Worm (Caenorhabditis elegans): ENCODE measurements around the gene nipa-1.

Gene nipa-1

DNA sequence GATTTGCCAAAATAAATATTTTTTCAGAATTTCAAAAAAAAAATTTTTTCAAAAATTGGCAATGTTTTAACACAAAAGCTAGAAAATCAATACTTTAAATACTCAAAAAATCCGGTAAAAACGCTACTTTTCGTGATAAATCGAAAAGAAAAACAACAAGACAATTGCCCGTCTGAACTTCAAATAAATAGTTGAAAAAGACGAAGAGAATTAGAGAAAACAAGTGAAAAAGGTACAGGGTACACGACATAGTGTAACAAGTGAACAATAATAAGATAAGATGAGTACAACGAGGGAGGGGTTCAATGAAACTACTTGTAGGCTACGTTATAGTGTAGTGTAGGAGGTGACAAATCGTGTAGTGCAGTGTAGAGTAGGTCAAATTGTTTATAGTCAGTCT lies 22.4 kb downstream of the nipa-1 start:
- TF ChIP-seq tab-1 (GFP tag; IDR thresholded peaks at IDR 0.05) = no peak
- TF ChIP-seq flt-1 (GFP tag; IDR thresholded peaks at IDR 0.05) = no peak
- no peak for TF ChIP-seq T22C8.4 (GFP tag; IDR thresholded peaks at IDR 0.05)
- no peak for TF ChIP-seq klf-2 (GFP tag; conservative IDR thresholded peaks at IDR 0.05)
- TF ChIP-seq ztf-29 (GFP tag; IDR thresholded peaks at IDR 0.05) = no peak
- no peak for TF ChIP-seq med-1 (GFP tag; optimal IDR thresholded peaks at IDR 0.05; ENCODE audit: insufficient read depth)
- no peak for TF ChIP-seq ref-1 (GFP tag; conservative IDR thresholded peaks at IDR 0.05)
- TF ChIP-seq ztf-23 (GFP tag; IDR thresholded peaks at IDR 0.05) = no peak
- TF ChIP-seq cog-1 (tag; optimal IDR thresholded peaks at IDR 0.05) = no peak

- TF ChIP-seq tab-1 (GFP tag; IDR thresholded peaks at IDR 0.05) = no peak
- TF ChIP-seq cog-1 (tag; optimal IDR thresholded peaks at IDR 0.05) = no peak
- no peak for TF ChIP-seq med-1 (GFP tag; optimal IDR thresholded peaks at IDR 0.05; ENCODE audit: insufficient read depth)
- TF ChIP-seq klf-2 (GFP tag; conservative IDR thresholded peaks at IDR 0.05) = no peak
- no peak for TF ChIP-seq ref-1 (GFP tag; conservative IDR thresholded peaks at IDR 0.05)
- no peak for TF ChIP-seq ztf-29 (GFP tag; IDR thresholded peaks at IDR 0.05)
- no peak for TF ChIP-seq T22C8.4 (GFP tag; IDR thresholded peaks at IDR 0.05)
- no peak for TF ChIP-seq ztf-23 (GFP tag; IDR thresholded peaks at IDR 0.05)
- no peak for TF ChIP-seq flt-1 (GFP tag; IDR thresholded peaks at IDR 0.05)
Observed at ce11 chrIII:3103905-3104360, 23.0 kb downstream of the nipa-1 start, which contains the start of gene Y53G8B.2. Gene Y53G8B.2, minus strand, starts transcription at chrIII:3103955.

ce11 chrIII:3100593-3101270 lies 26.2 kb downstream of the nipa-1 start:
- no peak for TF ChIP-seq T22C8.4 (GFP tag; IDR thresholded peaks at IDR 0.05)
- no peak for TF ChIP-seq ztf-29 (GFP tag; IDR thresholded peaks at IDR 0.05)
- TF ChIP-seq ref-1 (GFP tag; conservative IDR thresholded peaks at IDR 0.05) = no peak
- TF ChIP-seq klf-2 (GFP tag; conservative IDR thresholded peaks at IDR 0.05) = no peak
- no peak for TF ChIP-seq tab-1 (GFP tag; IDR thresholded peaks at IDR 0.05)
- TF ChIP-seq med-1 (GFP tag; optimal IDR thresholded peaks at IDR 0.05; ENCODE audit: insufficient read depth) = no peak
- TF ChIP-seq ztf-23 (GFP tag; IDR thresholded peaks at IDR 0.05) = no peak
- no peak for TF ChIP-seq flt-1 (GFP tag; IDR thresholded peaks at IDR 0.05)
- TF ChIP-seq cog-1 (tag; optimal IDR thresholded peaks at IDR 0.05) = no peak

ce11 chrIII:3100124-3100523 lies 26.8 kb downstream of the nipa-1 start:
- TF ChIP-seq cog-1 (tag; optimal IDR thresholded peaks at IDR 0.05) (no peak), ref-1 (GFP tag; conservative IDR thresholded peaks at IDR 0.05) (no peak), klf-2 (GFP tag; conservative IDR thresholded peaks at IDR 0.05) (no peak), med-1 (GFP tag; optimal IDR thresholded peaks at IDR 0.05; ENCODE audit: insufficient read depth) (no peak), T22C8.4 (GFP tag; IDR thresholded peaks at IDR 0.05) (peak; percentile 83), tab-1 (GFP tag; IDR thresholded peaks at IDR 0.05) (no peak)

- TF ChIP-seq ztf-29 (GFP tag; IDR thresholded peaks at IDR 0.05) = no peak
- no peak for TF ChIP-seq T22C8.4 (GFP tag; IDR thresholded peaks at IDR 0.05)
- no peak for TF ChIP-seq ztf-23 (GFP tag; IDR thresholded peaks at IDR 0.05)
- no peak for TF ChIP-seq med-1 (GFP tag; optimal IDR thresholded peaks at IDR 0.05; ENCODE audit: insufficient read depth)
- TF ChIP-seq ref-1 (GFP tag; conservative IDR thresholded peaks at IDR 0.05) = no peak
- TF ChIP-seq cog-1 (tag; optimal IDR thresholded peaks at IDR 0.05) = no peak
- TF ChIP-seq klf-2 (GFP tag; conservative IDR thresholded peaks at IDR 0.05) = no peak
- TF ChIP-seq flt-1 (GFP tag; IDR thresholded peaks at IDR 0.05) = no peak
- TF ChIP-seq tab-1 (GFP tag; IDR thresholded peaks at IDR 0.05) = no peak
Observed at ce11 chrIII:3099407-3099806, 27.5 kb downstream of the nipa-1 start.

ce11 chrIII:3096091-3096490 lies 30.8 kb downstream of the nipa-1 start:
- TF ChIP-seq tab-1 (GFP tag; IDR thresholded peaks at IDR 0.05) (no peak), cog-1 (tag; optimal IDR thresholded peaks at IDR 0.05) (no peak), ref-1 (GFP tag; conservative IDR thresholded peaks at IDR 0.05) (no peak), T22C8.4 (GFP tag; IDR thresholded peaks at IDR 0.05) (no peak), flt-1 (GFP tag; IDR thresholded peaks at IDR 0.05) (no peak), ztf-23 (GFP tag; IDR thresholded peaks at IDR 0.05) (no peak), klf-2 (GFP tag; conservative IDR thresholded peaks at IDR 0.05) (no peak), ztf-29 (GFP tag; IDR thresholded peaks at IDR 0.05) (no peak), med-1 (GFP tag; optimal IDR thresholded peaks at IDR 0.05; ENCODE audit: insufficient read depth) (no peak)

DNA sequence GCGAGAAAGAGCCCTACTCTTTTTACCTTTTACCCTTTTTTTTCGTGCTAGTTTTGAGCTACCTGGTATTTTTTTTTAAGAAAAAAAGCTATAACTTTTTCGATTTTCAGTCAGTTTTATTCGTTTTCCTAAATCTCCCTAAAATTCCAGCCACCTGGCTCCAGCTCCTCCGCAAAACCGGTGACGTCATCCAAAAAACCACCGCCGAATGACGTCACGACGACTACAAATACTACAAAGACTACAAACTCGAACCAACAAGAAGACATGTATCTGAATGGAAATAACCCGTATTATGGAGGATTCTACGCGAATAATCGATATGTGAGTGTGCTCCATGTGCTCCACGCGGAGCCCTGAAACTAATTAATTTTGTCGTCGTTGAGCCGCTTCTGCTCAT lies 32.2 kb downstream of the nipa-1 start:
- no peak for TF ChIP-seq cog-1 (tag; optimal IDR thresholded peaks at IDR 0.05)

- TF ChIP-seq ref-1 (GFP tag; conservative IDR thresholded peaks at IDR 0.05) (no peak), cog-1 (tag; optimal IDR thresholded peaks at IDR 0.05) (no peak), klf-2 (GFP tag; conservative IDR thresholded peaks at IDR 0.05) (no peak), ztf-29 (GFP tag; IDR thresholded peaks at IDR 0.05) (no peak), med-1 (GFP tag; optimal IDR thresholded peaks at IDR 0.05; ENCODE audit: insufficient read depth) (no peak), T22C8.4 (GFP tag; IDR thresholded peaks at IDR 0.05) (no peak), tab-1 (GFP tag; IDR thresholded peaks at IDR 0.05) (no peak), flt-1 (GFP tag; IDR thresholded peaks at IDR 0.05) (no peak), ztf-23 (GFP tag; IDR thresholded peaks at IDR 0.05) (no peak)
Observed at ce11 chrIII:3091572-3091971, 35.4 kb downstream of the nipa-1 start, which contains the start of gene ccep-135. Gene ccep-135, plus strand, starts transcription at chrIII:3091872.

DNA sequence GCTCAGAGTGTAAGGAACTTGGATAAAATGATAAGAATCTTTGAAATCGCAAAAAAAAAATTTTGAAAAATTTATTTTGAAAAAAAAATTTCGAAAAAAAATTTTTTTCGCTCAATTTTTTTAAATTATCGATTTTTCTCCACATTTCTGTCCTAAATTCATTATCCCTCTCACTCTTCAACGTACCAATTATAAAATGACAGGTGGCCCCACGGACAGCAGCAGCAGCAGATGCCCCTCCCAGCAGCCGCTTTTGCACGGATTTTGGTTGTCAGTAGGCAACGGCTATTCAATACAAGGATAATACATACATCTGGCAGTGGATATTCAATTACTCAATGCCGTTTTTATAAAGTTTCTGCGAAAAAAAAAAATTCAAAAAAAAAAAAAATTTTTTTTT lies 40.5 kb downstream of the nipa-1 start, which contains the start of gene sft-1:
Gene sft-1 (plus strand): TSS at position 201 of the 400 bp plus-strand sequence.
- TF ChIP-seq T22C8.4 (GFP tag; IDR thresholded peaks at IDR 0.05) (peak; percentile 31; the same call in 1 of the 2 replicates), klf-2 (GFP tag; conservative IDR thresholded peaks at IDR 0.05) (no peak), med-1 (GFP tag; optimal IDR thresholded peaks at IDR 0.05; ENCODE audit: insufficient read depth) (no peak)

DNA sequence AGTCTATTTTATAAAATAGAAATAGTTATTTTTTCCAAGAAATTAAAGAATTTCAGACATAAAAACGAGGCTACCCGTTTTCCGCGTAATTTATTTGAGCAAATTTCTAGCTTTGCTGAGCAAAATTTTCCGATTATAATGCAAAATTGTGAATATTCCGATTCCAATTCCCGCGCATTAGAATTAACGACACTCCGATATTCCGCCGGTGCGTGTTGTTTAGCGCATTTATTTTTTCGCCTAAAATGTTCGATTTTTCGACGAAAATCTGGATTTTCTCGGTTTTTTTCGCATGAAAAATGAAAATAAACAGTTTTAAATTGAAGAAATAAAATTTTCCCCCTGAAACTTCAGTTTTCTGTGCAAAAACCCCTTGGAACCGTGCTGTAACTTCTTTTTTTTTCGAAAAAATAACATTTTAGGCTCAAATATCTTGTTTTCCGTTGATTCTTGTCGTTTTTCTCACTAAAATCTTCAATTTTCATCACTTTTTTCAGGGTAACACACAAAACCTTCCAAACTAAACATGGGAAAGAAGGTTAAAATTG lies 56.8 kb downstream of the nipa-1 start, which contains the start of gene H06I04.3:
Gene H06I04.3 (plus strand): TSS at position 498 of the 548 bp plus-strand sequence.
- no peak for TF ChIP-seq ztf-29 (GFP tag; IDR thresholded peaks at IDR 0.05)
- no peak for TF ChIP-seq med-1 (GFP tag; optimal IDR thresholded peaks at IDR 0.05; ENCODE audit: insufficient read depth)
- TF ChIP-seq tab-1 (GFP tag; IDR thresholded peaks at IDR 0.05) = no peak
- no peak for TF ChIP-seq ref-1 (GFP tag; conservative IDR thresholded peaks at IDR 0.05)
- no peak for TF ChIP-seq T22C8.4 (GFP tag; IDR thresholded peaks at IDR 0.05)
- no peak for TF ChIP-seq flt-1 (GFP tag; IDR thresholded peaks at IDR 0.05)
- no peak for TF ChIP-seq cog-1 (tag; optimal IDR thresholded peaks at IDR 0.05)
- no peak for TF ChIP-seq klf-2 (GFP tag; conservative IDR thresholded peaks at IDR 0.05)
- no peak for TF ChIP-seq ztf-23 (GFP tag; IDR thresholded peaks at IDR 0.05)

All from whole organism, midembryonic.